Worm (Caenorhabditis elegans): ENCODE measurements around the gene hst-3.1.

DNA sequence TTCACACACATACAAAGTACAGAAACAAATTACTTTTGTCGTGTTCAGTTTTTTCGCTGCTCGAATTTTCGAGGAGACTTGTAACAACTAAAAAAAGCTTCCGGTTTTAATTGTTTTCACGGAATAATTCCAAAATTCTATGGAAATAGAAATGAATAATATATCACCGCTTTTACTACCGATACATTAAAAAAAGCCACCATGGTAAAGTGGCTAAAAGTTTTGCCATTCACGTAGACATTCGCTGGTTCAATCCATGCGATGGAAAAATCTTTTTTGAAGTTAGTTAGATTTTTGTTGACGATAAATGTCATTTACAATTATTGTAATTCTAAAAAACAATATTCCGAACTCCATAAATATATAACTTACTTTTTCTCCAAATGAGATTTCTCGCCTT lies 342 bp downstream of the hst-3.1 start:
- TF ChIP-seq nfyb-1 (GFP tag; IDR thresholded peaks at IDR 0.05) (no peak), ztf-6 (GFP tag; IDR thresholded peaks at IDR 0.05) (no peak), lsy-27 (tag; optimal IDR thresholded peaks at IDR 0.05; ENCODE audit: borderline replicate concordance, insufficient read depth) (no peak), Y53F4B.3 (GFP tag; IDR thresholded peaks at IDR 0.05) (no peak), K11D2.4 (GFP tag; IDR thresholded peaks at IDR 0.05) (no peak)
